Worm (Caenorhabditis elegans): ENCODE results near the gene EEED8.12.

Gene EEED8.12

DNA sequence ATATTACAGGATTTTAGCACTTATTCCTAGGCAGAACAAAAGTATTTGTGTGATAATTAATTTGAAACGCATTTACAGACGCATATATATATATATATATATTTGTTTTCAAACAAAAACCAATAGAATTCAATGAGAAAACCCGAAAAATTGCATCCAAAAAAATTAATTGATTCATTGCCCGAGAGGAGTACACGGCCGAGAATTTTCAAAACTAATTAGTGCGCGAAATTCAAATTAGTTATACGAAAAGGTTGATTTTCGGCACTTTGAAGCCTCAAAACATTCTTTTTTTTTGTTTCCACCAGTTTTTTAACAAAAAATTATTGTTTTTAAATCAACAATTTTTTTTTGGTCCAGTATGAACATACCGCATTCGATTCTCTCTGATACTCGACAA is 17.4 kb downstream of the EEED8.12 start:
- TF ChIP-seq ztf-22 (GFP tag; optimal IDR thresholded peaks at IDR 0.05) (no peak), lin-54 (GFP tag; optimal IDR thresholded peaks at IDR 0.05) (peak; percentile 25)

DNA sequence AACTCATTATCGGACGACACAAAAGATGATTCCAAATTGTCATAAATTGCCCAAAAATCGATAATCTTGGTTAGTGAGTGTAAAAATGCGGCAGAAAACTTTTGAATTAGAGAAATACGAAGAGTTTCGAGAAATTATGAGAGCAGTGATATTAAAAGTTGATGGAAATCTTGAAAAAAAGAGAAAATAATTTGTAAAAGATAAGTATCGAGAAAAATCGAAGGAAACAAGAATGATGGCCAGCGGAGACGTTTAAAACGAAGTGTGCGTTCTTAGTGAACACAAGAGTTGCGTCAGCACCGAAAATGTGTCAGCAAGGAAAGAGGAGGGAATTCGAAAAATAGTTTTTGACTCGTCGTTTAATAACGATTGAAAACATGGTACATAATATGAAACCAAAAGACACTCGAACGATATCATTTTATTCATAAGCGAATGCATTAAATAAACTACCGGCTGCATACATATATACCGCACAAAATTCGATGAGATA is 18.9 kb downstream of the EEED8.12 start, which contains the start of gene ndx-6:
ndx-6 (minus strand) TSS at position 51 of the 493 bp plus-strand sequence.
- TF ChIP-seq aptf-2 (GFP tag; conservative IDR thresholded peaks at IDR 0.05) (no peak), attf-5 (GFP tag; optimal IDR thresholded peaks at IDR 0.05) (peak; percentile 77), unc-130 (GFP tag; optimal IDR thresholded peaks at IDR 0.05) (no peak), cebp-1 (GFP tag; IDR thresholded peaks at IDR 0.05) (no peak), cebp-1 (tag; optimal IDR thresholded peaks at IDR 0.05) (peak; percentile 65), somi-1 (GFP tag; optimal IDR thresholded peaks at IDR 0.05) (no peak), B0261.1 (tag; optimal IDR thresholded peaks at IDR 0.05) (no peak), madf-6 (GFP tag; IDR thresholded peaks at IDR 0.05) (peak; percentile 73), F57A8.1 (GFP tag; optimal IDR thresholded peaks at IDR 0.05) (peak; percentile 14), him-1 (tag; optimal IDR thresholded peaks at IDR 0.05) (no peak), hsf-1 (GFP tag; IDR thresholded peaks at IDR 0.05) (peak; percentile 53; the same call in 1 of the 2 replicates), nhr-80 (tag; optimal IDR thresholded peaks at IDR 0.05) (peak; percentile 40), attf-3 (GFP tag; conservative IDR thresholded peaks at IDR 0.05) (0 out of 2 replicates have a peak, but pooled peaks have one; percentile 33), C06A6.2 (GFP tag; conservative IDR thresholded peaks at IDR 0.05) (0 out of 2 replicates have a peak, but pooled peaks have one; percentile 54), ztf-28 (GFP tag; IDR thresholded peaks at IDR 0.05) (no peak), nfyb-1 (GFP tag; IDR thresholded peaks at IDR 0.05) (peak; percentile 77; the same call in 1 of the 2 replicates), lin-54 (GFP tag; optimal IDR thresholded peaks at IDR 0.05) (peak; percentile 98), madf-10 (tag; optimal IDR thresholded peaks at IDR 0.05) (no peak), lin-35 (GFP tag; optimal IDR thresholded peaks at IDR 0.05) (peak; percentile 63 to 96 (median 83)), ZK185.1 (tag; optimal IDR thresholded peaks at IDR 0.05; ENCODE audit: poor library complexity, severe bottlenecking) (peak; percentile 74), lin-40 (tag; optimal IDR thresholded peaks at IDR 0.05) (peak; percentile 80), attf-6 (GFP tag; IDR thresholded peaks at IDR 0.05) (peak; percentile 38; the same call in 1 of the 2 replicates), gei-17 (GFP tag; optimal IDR thresholded peaks at IDR 0.05) (no peak), Y53G8AR.9 (GFP tag; conservative IDR thresholded peaks at IDR 0.05) (peak; percentile 78), snpc-3.4 (tag; optimal IDR thresholded peaks at IDR 0.05) (peak; percentile 40), F57C9.4 (tag; optimal IDR thresholded peaks at IDR 0.05) (no peak), F55B11.4 (tag; optimal IDR thresholded peaks at IDR 0.05; ENCODE audit: borderline replicate concordance, insufficient read depth) (no peak), zim-3 (tag; optimal IDR thresholded peaks at IDR 0.05) (no peak), hmg-1.2 (GFP tag; IDR thresholded peaks at IDR 0.05) (peak; percentile 43; the same call in 1 of the 2 replicates), egl-44 (GFP tag; IDR thresholded peaks at IDR 0.05) (no peak), D2030.7 (GFP tag; IDR thresholded peaks at IDR 0.05) (0 out of 2 replicates have a peak, but pooled peaks have one; percentile 17), ets-4 (GFP tag; optimal IDR thresholded peaks at IDR 0.05) (no peak), lsy-27 (tag; optimal IDR thresholded peaks at IDR 0.05; ENCODE audit: borderline replicate concordance, insufficient read depth) (no peak), hmg-20 (GFP tag; IDR thresholded peaks at IDR 0.05) (0 out of 2 replicates have a peak, but pooled peaks have one; percentile 13), hlh-26 (GFP tag; conservative IDR thresholded peaks at IDR 0.05) (no peak), ceh-91 (GFP tag; IDR thresholded peaks at IDR 0.05) (0 out of 2 replicates have a peak, but pooled peaks have one; percentile 33), ceh-27 (GFP tag; optimal IDR thresholded peaks at IDR 0.05) (peak; percentile 46), ccch-3 (GFP tag; optimal IDR thresholded peaks at IDR 0.05) (no peak), efl-1 (GFP tag; optimal IDR thresholded peaks at IDR 0.05) (peak; percentile 85), snpc-4 (GFP tag; optimal IDR thresholded peaks at IDR 0.05) (no peak), snpc-4 (tag; optimal IDR thresholded peaks at IDR 0.05) (peak in 3 of 4 experiments; percentile 49 to 64 (median 54)), let-607 (tag; optimal IDR thresholded peaks at IDR 0.05) (peak in 1 of 2 experiments; percentile 52), ztf-3 (GFP tag; optimal IDR thresholded peaks at IDR 0.05) (no peak), B0336.3 (GFP tag; IDR thresholded peaks at IDR 0.05) (0 out of 2 replicates have a peak, but pooled peaks have one; percentile 55)
